Fruit fly (Drosophila melanogaster): ENCODE measurements around the gene CG16812.

dm6 chr2L:13205256-13205655 is 17.1 kb upstream of the CG16812 start:
- TF ChIP-seq ttk (optimal IDR thresholded peaks at IDR 0.05), result no peak
- TF ChIP-seq psq (optimal IDR thresholded peaks at IDR 0.05), result no peak
- no peak for TF ChIP-seq Sin3A (optimal IDR thresholded peaks at IDR 0.05)
- TF ChIP-seq h (optimal IDR thresholded peaks at IDR 0.05), result no peak
- no peak for TF ChIP-seq insv (optimal IDR thresholded peaks at IDR 0.05)
- no peak for TF ChIP-seq Myc (optimal IDR thresholded peaks at IDR 0.05)

All from Kc167 (cell line).